Worm (Caenorhabditis elegans) whole organism, early embryonic: ENCODE data around the gene gei-15.

Experiments
- B0310.2 ChIP-seq: sonication (generic microtip); optimal IDR thresholded peaks from 2 replicates; lab custom pipeline; 2016; ENCODE audit warnings: mild to moderate bottlenecking, missing genetic modification characterization, missing compliant biosample characterization
- F13C5.2 ChIP-seq: sonication (generic microtip); optimal IDR thresholded peaks from 2 replicates; lab custom pipeline; 2017; ENCODE audit warnings: mild to moderate bottlenecking, missing genetic modification characterization, inconsistent platforms, missing compliant biosample characterization
- ama-1 ChIP-seq: fragments of 150-350 bp; optimal IDR thresholded peaks from 2 replicates; lab custom pipeline; 2014
- ceh-13 ChIP-seq: fragments of 200-800 bp; sonication (Bioruptor generic); optimal IDR thresholded peaks from 2 replicates; lab custom pipeline; 2018; ENCODE audit warnings: mild to moderate bottlenecking, missing genetic modification characterization, missing compliant biosample characterization
- ceh-36 ChIP-seq: sonication (generic microtip); optimal IDR thresholded peaks from 2 replicates; lab custom pipeline; 2016; ENCODE audit warnings: missing genetic modification characterization, inconsistent platforms, missing compliant biosample characterization
- ets-7 ChIP-seq: sonication (generic microtip); optimal IDR thresholded peaks from 2 replicates; lab custom pipeline; 2016; ENCODE audit warnings: missing genotype, missing genetic modification characterization, missing compliant biosample characterization
- flt-1 ChIP-seq: fragments of 200-800 bp; sonication (Bioruptor generic); IDR thresholded peaks from 2 replicates; pipeline ENCODE4 v1.3.6; 2022; ENCODE audit warnings: missing genetic modification characterization, missing compliant biosample characterization
- hmbx-1 ChIP-seq: sonication (generic microtip); optimal IDR thresholded peaks from 2 replicates; lab custom pipeline; 2016; ENCODE audit warnings: mild to moderate bottlenecking, missing genetic modification characterization, missing compliant biosample characterization
- hmg-4 ChIP-seq: fragments of 200-800 bp; sonication (Bioruptor generic); optimal IDR thresholded peaks from 2 replicates; lab custom pipeline; 2018; ENCODE audit warnings: mild to moderate bottlenecking, missing genetic modification characterization, missing compliant biosample characterization
- hnd-1 ChIP-seq: sonication (generic microtip); optimal IDR thresholded peaks from 2 replicates; lab custom pipeline; 2016; ENCODE audit warnings: missing genetic modification characterization, missing compliant biosample characterization
- scrt-1 ChIP-seq: fragments of 200-800 bp; sonication (Bioruptor generic); IDR thresholded peaks from 2 replicates; pipeline ENCODE4 v1.3.6; 2022; ENCODE audit warnings: missing genetic modification characterization, missing compliant biosample characterization
- sea-1 ChIP-seq: fragments of 200-800 bp; sonication (Bioruptor generic); conservative IDR thresholded peaks from 2 replicates; pipeline ENCODE4 v1.3.6; 2022; ENCODE audit warnings: missing genetic modification characterization, missing compliant biosample characterization
- tbx-11 ChIP-seq: fragments of 200-800 bp; sonication (Bioruptor generic); IDR thresholded peaks from 2 replicates; pipeline ENCODE4 v1.3.6; 2022; ENCODE audit warnings: missing genetic modification characterization, missing compliant biosample characterization
- tra-4 ChIP-seq: sonication (generic microtip); optimal IDR thresholded peaks from 2 replicates; lab custom pipeline; 2017; ENCODE audit warnings: missing genetic modification characterization, missing compliant biosample characterization

gei-15 gene

ce11 chrX:6778014-6778413, 45.1 kb downstream of the gei-15 start, which contains the start of gene irk-1:
TSS of gene irk-1 (minus strand) at chrX:6778114.
- TF ChIP-seq tra-4 (tag; lab: Kevin White, UChicago): no peak
- no peak for TF ChIP-seq sea-1 (GFP tag; lab: Robert Waterston, UW)
- no peak for TF ChIP-seq F13C5.2 (tag; lab: Kevin White, UChicago)
- TF ChIP-seq tbx-11 (GFP tag; lab: Robert Waterston, UW): no peak
- TF ChIP-seq scrt-1 (GFP tag; lab: Robert Waterston, UW): no peak
- no peak for TF ChIP-seq flt-1 (GFP tag; lab: Robert Waterston, UW)
- TF ChIP-seq B0310.2 (tag; lab: Kevin White, UChicago): no peak
- TF ChIP-seq ceh-13: no peak
- no peak for TF ChIP-seq hmbx-1 (tag; lab: Kevin White, UChicago)
- TF ChIP-seq ceh-36: no peak
- no peak for TF ChIP-seq hnd-1 (tag; lab: Kevin White, UChicago)
- TF ChIP-seq ama-1 (lab: Kevin White, UChicago): no peak
- TF ChIP-seq ets-7 (tag; lab: Kevin White, UChicago): no peak
- TF ChIP-seq hmg-4 (GFP tag; lab: Kevin White, UChicago): no peak
